Fruit fly (Drosophila melanogaster): ENCODE results near the gene Aldh7A1.

dm6 chr3L:19263480-19264140 is 5.1 kb downstream of the Aldh7A1 start, which contains the start of the genes CG42374 and Mettl5:
- TF ChIP-seq Sin3A (optimal IDR thresholded peaks at IDR 0.05), result no peak
- TF ChIP-seq insv (optimal IDR thresholded peaks at IDR 0.05), result no peak
- TF ChIP-seq h (optimal IDR thresholded peaks at IDR 0.05), result no peak
- TF ChIP-seq ttk (optimal IDR thresholded peaks at IDR 0.05), result no peak

Measured in Kc167 (cell line).